Fruit fly (Drosophila melanogaster) whole organism, adult: ENCODE measurements around the gene CG7460.

Experiments
- CG11617 ChIP-seq: fragments of 200-800 bp; sonication (Bioruptor generic); optimal IDR thresholded peaks from 2 replicates; lab custom pipeline; 2017; ENCODE audit warnings: mild to moderate bottlenecking, missing biosample characterization, missing genetic modification reagents, missing genetic modification characterization
- CG14711 ChIP-seq: fragments of 200-800 bp; sonication (Bioruptor generic); optimal IDR thresholded peaks from 2 replicates; lab custom pipeline; 2018; ENCODE audit warnings: missing biosample characterization, mild to moderate bottlenecking, missing genetic modification characterization, moderate library complexity
- CG5204 ChIP-seq: fragments of 200-800 bp; sonication (Bioruptor generic); optimal IDR thresholded peaks from 2 replicates; lab custom pipeline; 2016; ENCODE audit warnings: missing biosample characterization, missing genetic modification characterization
- CG7045 ChIP-seq: fragments of 200-800 bp; sonication (Bioruptor generic); optimal IDR thresholded peaks from 2 replicates; lab custom pipeline; 2017; ENCODE audit warnings: missing biosample characterization, mild to moderate bottlenecking, missing genetic modification characterization
- bab1 ChIP-seq: fragments of 200-800 bp; sonication (Bioruptor generic); optimal IDR thresholded peaks from 3 replicates; lab custom pipeline; 2019; ENCODE audit warnings: missing biosample characterization, mild to moderate bottlenecking, missing genetic modification characterization, moderate library complexity
- ovo ChIP-seq: fragments of 200-800 bp; sonication (Bioruptor generic); optimal IDR thresholded peaks from 2 replicates; lab custom pipeline; 2016; ENCODE audit warnings: missing biosample characterization, missing genetic modification characterization
- pad ChIP-seq: fragments of 200-800 bp; sonication (Bioruptor generic); optimal IDR thresholded peaks from 3 replicates; lab custom pipeline; 2017; ENCODE audit warnings: missing biosample characterization, missing genetic modification characterization, mild to moderate bottlenecking, moderate library complexity, missing genetic modification reagents
- tj ChIP-seq: fragments of 200-800 bp; sonication (Bioruptor generic); optimal IDR thresholded peaks from 3 replicates; lab custom pipeline; 2017; ENCODE audit warnings: missing biosample characterization, mild to moderate bottlenecking, missing genetic modification characterization, moderate library complexity
- toe ChIP-seq: fragments of 200-800 bp; sonication (Bioruptor generic); optimal IDR thresholded peaks from 2 replicates; lab custom pipeline; 2016; ENCODE audit warnings: missing biosample characterization, missing genetic modification characterization

- no peak for TF ChIP-seq CG11617
- TF ChIP-seq CG14711 (tag; lab: Kevin White, UChicago) = no peak
- TF ChIP-seq CG7045 (GFP tag; lab: Kevin White, UChicago) = no peak
- TF ChIP-seq bab1 (GFP tag; lab: Kevin White, UChicago) = no peak
- TF ChIP-seq CG5204 = no peak
- TF ChIP-seq ovo = no peak
- TF ChIP-seq pad (GFP tag; lab: Kevin White, UChicago) = no peak
- no peak for TF ChIP-seq toe (GFP tag; lab: Kevin White, UChicago)
- TF ChIP-seq tj = no peak
Observed at dm6 chr3L:17759072-17759747, 18.9 kb downstream of the CG7460 start, which contains the start of gene CG32181.
